Worm (Caenorhabditis elegans) whole organism, L4/young adult: Measurements from ENCODE around the gene sri-1.

Source experiments
- W03F9.2 ChIP-seq: fragments of 150-350 bp; optimal IDR thresholded peaks from 2 replicates; lab custom pipeline; 2014; ENCODE audit warnings: missing biosample characterization, missing genetic modification characterization
- him-1 ChIP-seq: sonication (generic microtip); optimal IDR thresholded peaks from 2 replicates; lab custom pipeline; 2016; ENCODE audit warnings: missing genotype, missing genetic modification reagents, missing genetic modification characterization, missing compliant biosample characterization

ce11 chrV:15975845-15976244, 8.4 kb upstream of the sri-1 start, which contains the start of gene clec-232:
- TF ChIP-seq W03F9.2 (tag; lab: Kevin White, UChicago) (no peak), him-1 (tag; lab: Kevin White, UChicago) (no peak)
